Fruit fly (Drosophila melanogaster): ENCODE data around the gene BobA.

- TF ChIP-seq jim (GFP tag; optimal IDR thresholded peaks at IDR 0.05) (no peak), CrebA (GFP tag; optimal IDR thresholded peaks at IDR 0.05; ENCODE audit: borderline replicate concordance) (peak; percentile 75), dsf (GFP tag; optimal IDR thresholded peaks at IDR 0.05; ENCODE audit: borderline replicate concordance) (no peak), usp (GFP tag; optimal IDR thresholded peaks at IDR 0.05) (no peak), Myc (optimal IDR thresholded peaks at IDR 0.05) (no peak)
These were observed 27.3 kb upstream of the BobA start for dm6 chr3L:14973251-14973625.

Measured in whole organism, wandering third instar larva.